Fruit fly (Drosophila melanogaster): ENCODE data around the gene dimm.

dm6 chr2L:21344203-21344753 is 12.7 kb downstream of the dimm start, which contains the start of gene Tsp39D:
- TF ChIP-seq sv (GFP tag; optimal IDR thresholded peaks at IDR 0.05), result no peak
- no peak for TF ChIP-seq psq (GFP tag; optimal IDR thresholded peaks at IDR 0.05)
- no peak for TF ChIP-seq pan (optimal IDR thresholded peaks at IDR 0.05)
- no peak for TF ChIP-seq Hr83 (GFP tag; optimal IDR thresholded peaks at IDR 0.05; ENCODE audit: poor library complexity, severe bottlenecking)
- peak; percentile 38 for TF ChIP-seq h (GFP tag; optimal IDR thresholded peaks at IDR 0.05)
- no peak for TF ChIP-seq Abd-B (GFP tag; optimal IDR thresholded peaks at IDR 0.05)
- TF ChIP-seq Hr78 (GFP tag; optimal IDR thresholded peaks at IDR 0.05), result no peak
- no peak for TF ChIP-seq usp (GFP tag; optimal IDR thresholded peaks at IDR 0.05)
- TF ChIP-seq Myc (optimal IDR thresholded peaks at IDR 0.05), result peak; percentile 60
- TF ChIP-seq br (GFP tag; optimal IDR thresholded peaks at IDR 0.05), result peak; percentile 18
- TF ChIP-seq dl (GFP tag; optimal IDR thresholded peaks at IDR 0.05; ENCODE audit: insufficient read depth in 1 of 2, partially characterized antibody in 2 of 2), result no peak
- TF ChIP-seq Vsx2 (GFP tag; optimal IDR thresholded peaks at IDR 0.05; ENCODE audit: partially characterized antibody), result no peak
